Worm (Caenorhabditis elegans) whole organism, early embryonic: ENCODE data around the gene F59E12.17.

ENCODE experiments used
- aly-1 ChIP-seq: sonication (generic microtip); optimal IDR thresholded peaks from 2 replicates; lab custom pipeline; 2016; ENCODE audit warnings: missing genetic modification characterization, missing compliant biosample characterization
- tbx-37 ChIP-seq: fragments of 200-800 bp; sonication (Bioruptor generic); conservative IDR thresholded peaks from 2 replicates; pipeline ENCODE4 v1.3.6; 2022; ENCODE audit warnings: missing genetic modification reagents, missing genetic modification characterization, missing compliant biosample characterization

DNA sequence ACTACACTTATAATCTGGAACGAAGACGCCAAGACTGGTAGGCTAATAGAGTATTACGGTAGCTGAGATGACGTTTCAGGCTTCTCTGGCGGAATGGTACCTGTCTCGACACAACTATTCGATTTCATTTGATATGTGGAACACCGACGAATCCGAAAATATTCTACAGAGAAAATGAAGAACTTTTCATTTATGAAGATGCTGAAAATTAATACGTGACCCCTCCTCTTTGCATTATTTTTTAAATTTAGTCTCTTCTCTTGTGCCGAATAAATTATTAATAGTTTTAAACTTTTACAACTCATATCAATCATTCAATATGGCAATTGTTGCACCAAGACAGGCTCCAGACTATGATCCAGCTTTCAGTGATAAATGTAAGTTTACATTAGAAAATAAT is 16.7 kb upstream of the F59E12.17 start, which contains the start of gene C25H3.16:
- TF ChIP-seq aly-1 (tag; lab: Kevin White, UChicago) (no peak), tbx-37 (GFP tag; lab: Robert Waterston, UW) (no peak)
